Worm (Caenorhabditis elegans) whole organism, late embryonic: Measurements from ENCODE around the gene C01F6.14.

ENCODE experiments used
- T23F11.4 ChIP-seq: fragments of 200-800 bp; sonication (Bioruptor generic); optimal IDR thresholded peaks from 2 replicates; lab custom pipeline; 2018; ENCODE audit warnings: mild to moderate bottlenecking, missing genetic modification characterization, missing compliant biosample characterization
- ama-1 ChIP-seq: fragments of 150-350 bp; optimal IDR thresholded peaks from 2 replicates; lab custom pipeline; 2014
- unc-86 ChIP-seq: sonication (generic microtip); optimal IDR thresholded peaks from 2 replicates; lab custom pipeline; 2016; ENCODE audit warnings: missing genetic modification characterization, missing compliant biosample characterization

DNA sequence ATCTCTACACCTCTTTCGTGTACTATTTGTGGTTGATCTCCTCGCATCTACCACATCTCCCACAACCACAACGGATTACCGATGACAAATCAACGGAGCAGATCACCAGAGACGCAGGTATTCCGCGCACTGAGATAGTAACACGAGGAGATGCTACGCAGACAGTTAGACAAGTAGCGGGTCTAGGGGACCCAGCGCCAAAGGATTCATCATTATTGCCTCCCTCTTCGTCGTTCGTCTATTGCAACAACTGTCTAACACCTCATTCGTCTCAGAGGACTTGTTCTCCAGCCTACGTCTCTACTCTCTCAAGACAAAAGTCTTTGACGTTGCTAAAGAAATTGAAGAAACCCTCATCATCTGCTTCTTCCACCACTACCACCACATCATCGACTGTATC is 17.6 kb upstream of the C01F6.14 start:
- no peak for TF ChIP-seq T23F11.4 (GFP tag; lab: Kevin White, UChicago)
- TF ChIP-seq unc-86 = no peak
- no peak for TF ChIP-seq ama-1 (lab: Kevin White, UChicago)
